Worm (Caenorhabditis elegans): Measurements from ENCODE around the gene pde-2.

The pde-2 gene

DNA sequence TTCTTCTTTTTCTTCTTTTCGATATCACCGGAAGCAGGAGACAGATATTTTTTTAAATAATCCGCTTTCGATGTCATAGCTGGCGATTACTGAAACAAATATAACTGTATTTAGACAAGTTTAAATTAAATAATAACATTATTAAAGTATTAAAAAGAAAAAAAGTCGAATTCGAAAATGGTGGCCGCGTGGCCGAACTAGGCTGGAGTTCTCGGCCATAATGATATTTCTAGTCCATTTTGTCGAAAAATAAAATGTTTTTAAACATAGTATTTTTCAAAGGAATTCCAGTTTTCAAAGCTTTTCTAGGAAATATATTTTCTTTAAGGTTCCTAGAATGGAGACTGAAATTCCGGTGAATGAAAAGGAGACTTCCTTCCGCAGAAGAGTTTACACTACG lies 14.1 kb downstream of the pde-2 start, which contains the start of the genes bud-13 and rpap-2:
bud-13 (minus strand) TSS at position 89 of the 400 bp plus-strand sequence.
rpap-2 (plus strand) TSS at position 329 of the 400 bp plus-strand sequence.
- no peak for TF ChIP-seq unc-62 (GFP tag; optimal IDR thresholded peaks at IDR 0.05)

DNA sequence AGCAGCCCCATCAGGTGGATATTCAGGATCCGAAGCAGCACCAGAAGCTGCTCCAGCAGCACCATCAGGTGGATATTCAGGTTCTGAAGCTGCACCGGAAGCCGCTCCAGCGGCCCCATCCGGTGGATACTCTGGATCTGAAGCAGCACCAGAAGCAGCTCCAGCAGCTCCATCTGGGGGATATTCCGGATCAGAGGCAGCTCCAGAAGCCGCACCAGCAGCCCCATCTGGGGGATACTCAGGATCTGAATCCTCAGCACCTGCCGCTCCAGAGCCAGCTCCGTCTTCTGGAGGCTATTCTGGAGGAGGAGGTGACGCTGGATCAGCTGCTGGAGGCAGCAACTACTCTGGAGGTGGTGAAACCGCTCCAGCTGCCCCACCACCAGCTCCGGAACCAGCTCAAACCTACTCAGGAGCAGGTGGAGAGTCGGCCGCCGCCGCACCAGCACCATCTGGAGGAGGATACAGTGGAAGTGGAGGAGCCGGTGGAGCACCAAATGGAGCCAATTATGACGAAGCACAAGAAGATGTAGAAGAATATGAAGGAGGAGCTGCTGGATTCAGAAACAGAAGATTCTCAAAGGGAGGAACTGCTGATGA lies 16.9 kb downstream of the pde-2 start:
- no peak for TF ChIP-seq unc-62 (GFP tag; optimal IDR thresholded peaks at IDR 0.05)

DNA sequence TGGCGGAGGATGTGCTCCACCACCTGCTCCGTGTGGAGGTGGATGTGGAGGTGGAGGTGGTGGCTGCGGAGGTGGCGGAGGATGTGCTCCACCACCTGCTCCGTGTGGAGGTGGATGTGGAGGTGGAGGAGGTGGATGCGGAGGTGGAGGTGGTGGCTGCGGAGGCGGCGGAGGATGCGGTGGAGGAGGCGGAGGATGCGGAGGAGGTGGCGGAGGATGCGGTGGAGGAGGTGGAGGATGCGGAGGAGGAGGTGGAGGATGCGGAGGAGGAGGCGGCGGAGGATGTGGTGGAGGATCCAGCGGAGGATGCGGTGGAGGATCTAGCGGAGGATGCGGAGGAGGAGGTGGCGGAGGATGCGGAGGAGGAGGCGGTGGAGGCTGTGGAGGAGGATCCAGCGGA lies 19.2 kb downstream of the pde-2 start:
- no peak for TF ChIP-seq unc-62 (GFP tag; optimal IDR thresholded peaks at IDR 0.05)

DNA sequence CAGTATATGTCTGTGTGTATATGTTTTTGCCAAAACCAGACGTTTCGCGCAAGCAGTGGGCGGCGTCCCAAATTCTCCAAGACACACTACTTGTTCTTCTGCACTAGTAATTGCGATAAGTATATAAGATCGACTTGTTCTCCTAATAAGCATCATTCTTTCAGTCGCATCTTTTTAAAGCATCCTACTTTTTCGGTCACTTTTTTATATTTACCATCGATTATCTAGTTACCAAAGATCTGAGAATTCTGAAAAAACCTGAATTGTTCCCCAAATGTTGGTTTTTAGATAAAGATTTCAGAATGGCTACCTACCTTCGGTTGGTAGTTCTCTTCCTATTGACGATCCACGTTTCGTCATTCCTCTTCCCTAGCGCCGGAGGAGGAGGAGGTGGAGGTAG lies 19.7 kb downstream of the pde-2 start, which contains the start of gene grl-25:
grl-25 (plus strand) TSS at position 301 of the 400 bp plus-strand sequence.
- no peak for TF ChIP-seq unc-62 (GFP tag; optimal IDR thresholded peaks at IDR 0.05)

DNA sequence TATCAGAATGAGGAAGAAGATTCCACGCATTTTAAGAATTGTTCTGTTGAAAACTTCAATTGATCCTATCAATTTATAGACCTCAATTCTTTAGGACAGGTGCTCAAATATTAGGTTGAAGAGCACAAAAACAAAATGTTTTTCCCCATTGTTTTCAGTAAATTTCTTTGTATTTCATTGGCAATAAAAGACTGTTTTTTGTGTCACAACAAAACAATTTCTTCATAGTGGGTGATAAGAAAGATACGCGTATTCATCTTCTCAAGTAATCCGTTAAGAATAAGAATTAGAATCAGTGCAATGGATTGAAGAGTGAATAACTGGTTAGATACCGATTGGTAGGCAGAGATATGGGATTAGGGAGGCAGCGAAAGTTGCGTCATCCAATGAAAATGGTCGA lies 21.0 kb downstream of the pde-2 start, which contains the start of gene ZK643.6:
ZK643.6 (minus strand) TSS at position 101 of the 400 bp plus-strand sequence.
- no peak for TF ChIP-seq unc-62 (GFP tag; optimal IDR thresholded peaks at IDR 0.05)

DNA sequence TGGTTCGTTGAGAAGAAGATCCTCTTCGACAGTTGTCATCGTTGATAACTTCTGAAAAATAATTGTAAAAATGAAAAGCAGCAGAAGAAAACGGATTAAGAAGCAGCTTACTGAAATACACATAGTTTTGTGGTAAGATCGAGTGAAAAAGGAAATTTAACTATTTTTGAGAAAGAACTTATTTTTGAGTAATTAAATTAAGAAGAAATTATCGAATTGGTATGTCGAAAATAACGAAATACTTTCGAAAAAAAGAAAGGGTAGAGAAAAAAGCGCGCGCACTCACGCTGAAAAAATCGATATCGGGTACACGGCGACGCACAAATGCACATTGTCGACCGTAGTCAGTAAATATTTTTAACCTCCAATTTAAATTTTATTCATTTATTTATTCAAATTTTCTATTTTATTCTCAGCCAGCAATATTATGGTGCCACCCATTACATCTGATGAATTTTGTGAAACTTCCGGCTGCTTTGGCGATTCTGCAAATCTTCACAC lies 25.5 kb downstream of the pde-2 start, which contains the start of the genes ZK643.5 and ZK643.2:
ZK643.5 (minus strand) TSS at position 51 of the 501 bp plus-strand sequence.
ZK643.2 (plus strand) TSS at position 395 of the 501 bp plus-strand sequence.
- TF ChIP-seq unc-62 (GFP tag; optimal IDR thresholded peaks at IDR 0.05) = no peak

DNA sequence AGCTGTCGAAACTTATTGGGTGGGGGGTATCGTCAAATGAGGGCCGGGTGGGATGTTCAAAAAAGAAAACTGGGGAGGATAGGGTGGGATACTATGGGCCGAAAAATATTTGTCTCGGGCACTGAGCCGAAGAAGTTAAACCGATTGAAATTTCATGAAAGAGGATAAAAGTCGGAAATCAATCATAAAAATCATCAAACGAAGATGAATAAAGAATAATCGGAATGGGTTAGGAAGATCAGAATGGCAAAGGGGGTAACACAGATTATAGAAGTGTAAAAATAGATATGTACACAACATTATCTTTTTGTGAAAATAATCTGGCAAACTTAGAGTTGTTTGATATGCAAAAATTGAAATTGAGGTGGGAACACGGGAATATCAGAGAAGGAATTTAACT lies 26.2 kb downstream of the pde-2 start:
- no peak for TF ChIP-seq unc-62 (GFP tag; optimal IDR thresholded peaks at IDR 0.05)

DNA sequence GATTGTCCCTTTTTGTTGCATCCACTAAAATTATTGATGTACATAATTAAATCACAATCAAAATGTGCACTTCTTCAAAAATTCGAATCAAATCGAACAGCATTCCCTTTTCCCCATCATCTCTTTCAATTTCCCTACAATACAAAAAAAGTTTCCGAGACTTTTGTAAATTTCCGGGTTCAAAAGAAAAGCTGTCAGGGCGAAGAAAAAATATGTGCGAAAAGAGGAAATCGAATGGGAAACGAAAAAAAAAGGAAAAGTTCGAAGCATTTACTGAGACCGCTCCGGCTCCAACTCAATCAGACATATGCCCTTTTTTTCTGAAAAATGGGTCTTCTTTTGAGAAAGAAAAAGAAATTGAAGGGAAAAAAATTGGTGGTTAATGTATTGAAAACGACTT lies 32.5 kb downstream of the pde-2 start:
- no peak for TF ChIP-seq unc-62 (GFP tag; optimal IDR thresholded peaks at IDR 0.05)

DNA sequence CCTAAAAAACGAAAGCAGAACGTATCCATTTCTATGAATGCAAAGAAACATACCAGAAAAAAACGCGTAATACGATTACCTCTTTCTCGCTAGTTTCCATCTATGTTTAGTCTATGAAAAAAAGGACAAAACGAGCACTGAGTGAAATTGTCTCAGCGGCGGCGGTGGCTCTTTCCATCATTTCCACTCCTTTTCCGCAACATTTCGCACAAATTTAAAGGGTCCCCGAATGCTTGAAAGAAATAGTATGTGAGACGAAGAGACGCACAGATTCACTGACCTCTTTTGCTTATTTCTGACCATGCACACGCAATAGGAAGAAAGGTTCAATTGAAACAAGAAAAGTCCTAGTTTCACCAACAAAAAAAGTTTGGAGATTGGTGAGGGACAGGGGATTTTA lies 35.4 kb downstream of the pde-2 start:
- no peak for TF ChIP-seq unc-62 (GFP tag; optimal IDR thresholded peaks at IDR 0.05)

DNA sequence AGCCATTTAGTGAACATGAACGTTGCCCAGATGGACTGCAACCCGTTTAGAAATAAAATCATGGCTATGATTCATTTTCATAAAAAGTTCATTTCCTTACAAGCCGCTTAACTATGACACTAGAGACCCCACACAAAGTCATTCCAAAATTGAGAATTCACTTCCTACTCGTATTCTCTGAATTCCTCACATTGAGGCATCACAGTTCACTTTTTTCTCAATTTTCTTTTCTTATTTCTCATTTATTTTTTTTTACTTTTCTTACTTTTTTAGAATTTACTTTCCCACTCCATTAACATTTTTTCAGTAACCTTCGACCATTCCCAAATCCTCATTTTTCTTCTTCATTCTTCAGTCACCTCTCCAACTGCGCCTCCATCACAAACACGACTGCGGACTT lies 37.3 kb downstream of the pde-2 start, which contains the start of gene dhrr-1:
dhrr-1 (plus strand) TSS at position 301 of the 400 bp plus-strand sequence.
- no peak for TF ChIP-seq unc-62 (GFP tag; optimal IDR thresholded peaks at IDR 0.05)

DNA sequence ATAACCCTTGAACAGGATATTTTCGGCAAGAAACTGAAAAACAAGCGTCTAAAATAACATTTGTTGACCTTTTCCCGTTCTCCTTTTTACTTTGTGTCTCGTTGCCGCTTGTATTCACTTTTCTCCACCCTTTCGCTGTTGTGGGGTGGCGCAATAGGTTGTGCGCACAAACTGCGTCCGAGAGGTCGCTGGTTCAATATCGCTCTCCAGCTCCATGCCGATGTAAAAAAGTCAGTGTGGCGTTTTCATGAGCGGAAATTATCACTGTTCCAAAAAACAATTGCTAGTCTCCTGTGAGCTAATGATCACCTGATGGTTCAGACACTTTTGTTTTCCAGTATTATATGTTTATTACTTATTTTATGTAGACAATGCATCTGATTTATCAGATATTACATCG lies 44.1 kb downstream of the pde-2 start:
- no peak for TF ChIP-seq unc-62 (GFP tag; optimal IDR thresholded peaks at IDR 0.05)

DNA sequence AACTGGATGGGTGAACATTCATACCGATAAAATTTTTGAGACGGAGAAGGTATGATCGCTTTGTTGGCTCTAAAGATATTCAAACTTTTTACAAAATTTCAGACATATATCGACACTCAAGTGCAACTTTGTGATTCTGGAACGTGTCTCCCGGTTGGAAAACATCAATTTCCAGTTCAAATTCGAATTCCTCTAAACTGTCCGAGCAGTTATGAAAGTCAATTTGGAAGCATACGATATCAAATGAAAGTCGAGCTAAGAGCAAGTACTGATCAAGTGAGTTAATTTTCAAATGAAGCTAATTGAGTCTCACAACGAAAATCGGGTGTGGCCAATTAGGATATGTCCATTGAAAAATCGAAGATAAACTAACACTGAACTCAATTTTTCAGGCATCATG lies 47.3 kb downstream of the pde-2 start:
- TF ChIP-seq unc-62 (GFP tag; optimal IDR thresholded peaks at IDR 0.05) = no peak

DNA sequence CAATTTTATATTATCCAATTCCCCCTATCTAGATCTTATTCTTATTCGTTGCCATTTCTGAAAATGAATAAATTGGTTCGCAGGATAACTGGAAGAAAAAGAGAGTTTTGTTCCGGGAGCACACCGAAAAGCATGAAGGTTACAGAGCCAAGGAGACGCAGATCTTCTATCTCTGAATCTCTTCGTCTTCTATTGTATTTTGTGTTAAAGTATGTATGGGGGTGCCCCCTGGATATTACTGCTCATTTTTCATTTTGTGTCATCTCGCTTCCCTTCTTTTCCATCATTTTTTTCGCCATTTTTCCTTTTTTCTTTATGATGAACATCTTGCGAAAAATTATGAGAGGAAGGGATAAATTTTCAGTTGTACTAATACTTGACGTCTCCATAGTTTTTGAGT lies 48.0 kb downstream of the pde-2 start:
- TF ChIP-seq unc-62 (GFP tag; optimal IDR thresholded peaks at IDR 0.05) = no peak

DNA sequence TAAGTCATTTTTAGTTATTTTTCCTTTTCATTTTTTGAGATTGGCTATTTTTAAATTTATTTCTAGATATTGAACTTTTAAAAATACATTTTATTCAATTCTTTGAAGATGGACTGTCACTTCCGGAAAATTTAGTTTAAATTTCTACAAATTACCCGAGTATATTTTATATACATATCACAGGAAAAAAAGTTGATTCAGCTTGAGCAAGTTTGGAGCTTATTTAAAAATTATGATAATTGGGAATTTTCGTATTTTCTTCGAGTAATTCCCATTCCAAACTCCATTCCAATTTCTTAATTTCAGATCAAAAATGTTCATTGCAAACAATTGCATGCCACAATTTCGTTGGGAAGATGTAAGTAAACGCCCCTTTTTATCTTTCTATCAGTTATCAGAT lies 52.0 kb downstream of the pde-2 start, which contains the start of gene arrd-15:
arrd-15 (plus strand) TSS at position 301 of the 400 bp plus-strand sequence.
- TF ChIP-seq unc-62 (GFP tag; optimal IDR thresholded peaks at IDR 0.05) = no peak

DNA sequence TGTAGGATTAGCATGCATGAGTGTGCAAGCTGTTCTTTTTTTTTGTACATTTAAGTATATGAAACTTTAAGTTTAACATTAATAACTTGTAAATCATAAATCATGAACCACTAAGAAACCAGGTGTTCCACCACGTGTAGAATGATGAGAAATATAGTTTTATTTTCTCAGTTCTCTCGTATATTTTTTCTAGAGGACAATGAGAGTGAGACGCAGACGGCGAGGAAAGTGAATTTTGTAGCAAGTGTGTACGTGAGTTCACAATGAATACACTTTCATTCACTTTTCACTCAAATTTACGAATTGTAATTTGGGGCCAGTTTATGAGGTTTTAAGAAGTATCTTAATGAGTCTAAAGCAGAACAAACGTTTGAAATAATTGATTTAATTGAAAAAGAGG lies 55.2 kb downstream of the pde-2 start:
- TF ChIP-seq unc-62 (GFP tag; optimal IDR thresholded peaks at IDR 0.05) = no peak

DNA sequence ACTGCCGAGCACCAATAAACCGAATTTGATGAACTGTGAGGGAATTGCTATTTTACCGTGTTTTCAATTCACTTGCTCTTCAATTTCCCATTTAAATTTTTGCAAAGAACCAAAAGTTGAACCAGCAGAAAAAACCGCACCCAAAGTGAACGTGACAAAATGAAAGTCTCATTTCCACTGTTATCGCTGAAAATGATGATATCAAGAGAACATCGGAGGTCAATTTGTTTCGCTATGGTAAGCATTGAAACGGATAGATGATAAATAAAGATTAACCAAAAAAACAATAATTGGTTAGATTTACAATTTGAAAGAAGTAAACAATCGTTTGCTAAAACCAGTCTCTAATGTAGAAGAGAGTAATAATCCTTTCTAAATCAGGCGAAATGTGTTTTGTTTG lies 56.2 kb downstream of the pde-2 start:
- TF ChIP-seq unc-62 (GFP tag; optimal IDR thresholded peaks at IDR 0.05) = no peak

Measured in whole organism, dauer.